Fruit fly (Drosophila melanogaster): ENCODE results near the gene CG32100.

CG32100 gene

dm6 chr3L:12267332-12267914 is at the start of gene CG32100:
CG32100 (plus strand) TSS chr3L:12267528.
- TF ChIP-seq usp (GFP tag; optimal IDR thresholded peaks at IDR 0.05) = no peak
- TF ChIP-seq pan (optimal IDR thresholded peaks at IDR 0.05) = no peak
- no peak for TF ChIP-seq EcR (GFP tag; optimal IDR thresholded peaks at IDR 0.05)
- TF ChIP-seq CG8478 (optimal IDR thresholded peaks at IDR 0.05) = no peak
- no peak for TF ChIP-seq Dll (optimal IDR thresholded peaks at IDR 0.05)
- TF ChIP-seq psq (optimal IDR thresholded peaks at IDR 0.05) = no peak

dm6 chr3L:12222945-12223634 is 44.2 kb upstream of the CG32100 start:
- TF ChIP-seq CG8478 (optimal IDR thresholded peaks at IDR 0.05) (no peak), EcR (GFP tag; optimal IDR thresholded peaks at IDR 0.05) (no peak), usp (GFP tag; optimal IDR thresholded peaks at IDR 0.05) (no peak), psq (optimal IDR thresholded peaks at IDR 0.05) (no peak), Dll (optimal IDR thresholded peaks at IDR 0.05) (no peak), pan (optimal IDR thresholded peaks at IDR 0.05) (no peak)

dm6 chr3L:12223635-12224016 is 43.7 kb upstream of the CG32100 start:
- TF ChIP-seq pan (optimal IDR thresholded peaks at IDR 0.05) = no peak
- TF ChIP-seq psq (optimal IDR thresholded peaks at IDR 0.05) = no peak
- TF ChIP-seq Dll (optimal IDR thresholded peaks at IDR 0.05) = no peak
- TF ChIP-seq usp (GFP tag; optimal IDR thresholded peaks at IDR 0.05) = no peak
- TF ChIP-seq EcR (GFP tag; optimal IDR thresholded peaks at IDR 0.05) = no peak
- TF ChIP-seq CG8478 (optimal IDR thresholded peaks at IDR 0.05) = no peak

dm6 chr3L:12227219-12227618 is 40.1 kb upstream of the CG32100 start:
- TF ChIP-seq Dll (optimal IDR thresholded peaks at IDR 0.05) = no peak
- TF ChIP-seq CG8478 (optimal IDR thresholded peaks at IDR 0.05) = no peak
- no peak for TF ChIP-seq usp (GFP tag; optimal IDR thresholded peaks at IDR 0.05)
- TF ChIP-seq EcR (GFP tag; optimal IDR thresholded peaks at IDR 0.05) = no peak
- no peak for TF ChIP-seq pan (optimal IDR thresholded peaks at IDR 0.05)
- no peak for TF ChIP-seq psq (optimal IDR thresholded peaks at IDR 0.05)

- TF ChIP-seq Dll (optimal IDR thresholded peaks at IDR 0.05) (no peak), pan (optimal IDR thresholded peaks at IDR 0.05) (no peak), usp (GFP tag; optimal IDR thresholded peaks at IDR 0.05) (no peak), CG8478 (optimal IDR thresholded peaks at IDR 0.05) (no peak), psq (optimal IDR thresholded peaks at IDR 0.05) (no peak), EcR (GFP tag; optimal IDR thresholded peaks at IDR 0.05) (no peak)
These were observed 8.6 kb upstream of the CG32100 start for dm6 chr3L:12258698-12259097.

- TF ChIP-seq CG8478 (optimal IDR thresholded peaks at IDR 0.05) (no peak), pan (optimal IDR thresholded peaks at IDR 0.05) (no peak), psq (optimal IDR thresholded peaks at IDR 0.05) (no peak), Dll (optimal IDR thresholded peaks at IDR 0.05) (no peak), EcR (GFP tag; optimal IDR thresholded peaks at IDR 0.05) (no peak), usp (GFP tag; optimal IDR thresholded peaks at IDR 0.05) (no peak)
These were observed 1.6 kb upstream of the CG32100 start for dm6 chr3L:12265526-12266342.

- TF ChIP-seq Dll (optimal IDR thresholded peaks at IDR 0.05) (no peak), pan (optimal IDR thresholded peaks at IDR 0.05) (no peak), CG8478 (optimal IDR thresholded peaks at IDR 0.05) (no peak), psq (optimal IDR thresholded peaks at IDR 0.05) (no peak), usp (GFP tag; optimal IDR thresholded peaks at IDR 0.05) (no peak), EcR (GFP tag; optimal IDR thresholded peaks at IDR 0.05) (no peak)
These were observed 713 bp upstream of the CG32100 start, which contains the start of gene app for dm6 chr3L:12266343-12267287. app (minus strand) TSS chr3L:12266841.

- no peak for TF ChIP-seq pan (optimal IDR thresholded peaks at IDR 0.05)
- no peak for TF ChIP-seq usp (GFP tag; optimal IDR thresholded peaks at IDR 0.05)
- no peak for TF ChIP-seq EcR (GFP tag; optimal IDR thresholded peaks at IDR 0.05)
- no peak for TF ChIP-seq Dll (optimal IDR thresholded peaks at IDR 0.05)
- TF ChIP-seq psq (optimal IDR thresholded peaks at IDR 0.05) = no peak
- no peak for TF ChIP-seq CG8478 (optimal IDR thresholded peaks at IDR 0.05)
These were observed 2.5 kb downstream of the CG32100 start for dm6 chr3L:12269867-12270266.

dm6 chr3L:12271195-12271618 is 3.9 kb downstream of the CG32100 start, which contains the start of gene Pbgs:
Pbgs (minus strand) TSS chr3L:12271345.
- TF ChIP-seq psq (optimal IDR thresholded peaks at IDR 0.05) (no peak), usp (GFP tag; optimal IDR thresholded peaks at IDR 0.05) (no peak)

- TF ChIP-seq psq (optimal IDR thresholded peaks at IDR 0.05) (no peak), Dll (optimal IDR thresholded peaks at IDR 0.05) (no peak), usp (GFP tag; optimal IDR thresholded peaks at IDR 0.05) (no peak), pan (optimal IDR thresholded peaks at IDR 0.05) (no peak), CG8478 (optimal IDR thresholded peaks at IDR 0.05) (no peak), EcR (GFP tag; optimal IDR thresholded peaks at IDR 0.05) (no peak)
These were observed 8.3 kb downstream of the CG32100 start for dm6 chr3L:12275572-12276042.

- TF ChIP-seq Dll (optimal IDR thresholded peaks at IDR 0.05) (no peak), CG8478 (optimal IDR thresholded peaks at IDR 0.05) (no peak), EcR (GFP tag; optimal IDR thresholded peaks at IDR 0.05) (no peak), usp (GFP tag; optimal IDR thresholded peaks at IDR 0.05) (no peak), pan (optimal IDR thresholded peaks at IDR 0.05) (no peak), psq (optimal IDR thresholded peaks at IDR 0.05) (no peak)
These were observed 9.2 kb downstream of the CG32100 start for dm6 chr3L:12276495-12276894.
